Worm (Caenorhabditis elegans): ENCODE data around the gene vps-50.

Gene vps-50

DNA sequence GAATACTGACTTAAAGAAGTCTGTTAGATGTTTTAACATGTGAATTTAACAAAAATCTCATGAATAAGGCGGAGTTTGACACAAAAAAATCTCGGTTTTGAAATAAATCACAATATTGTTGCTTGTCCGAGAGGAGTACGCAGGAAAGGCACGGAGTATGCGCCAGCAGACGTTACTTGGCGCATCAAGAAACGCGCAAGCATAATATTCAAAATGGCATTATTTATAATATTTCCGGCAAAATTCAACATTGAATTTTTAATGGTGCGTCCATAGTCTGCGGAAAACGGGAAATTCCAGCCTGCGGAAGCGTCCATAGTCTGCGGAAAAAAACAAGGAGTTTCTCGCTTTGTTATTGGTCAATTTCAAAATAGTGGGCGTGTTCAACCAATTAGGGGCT is 24.1 kb upstream of the vps-50 start, which contains the start of gene pde-12 (continued):
- TF ChIP-seq sptf-1 (tag; optimal IDR thresholded peaks at IDR 0.05), result no peak
- peak; percentile 96 for TF ChIP-seq nhr-47 (tag; optimal IDR thresholded peaks at IDR 0.05)
- TF ChIP-seq unc-30 (tag; optimal IDR thresholded peaks at IDR 0.05), result no peak
- peak; percentile 84 for TF ChIP-seq fkh-8 (tag; optimal IDR thresholded peaks at IDR 0.05)
- peak; percentile 94 for TF ChIP-seq mep-1 (tag; optimal IDR thresholded peaks at IDR 0.05)
- TF ChIP-seq fkh-4 (tag; optimal IDR thresholded peaks at IDR 0.05; ENCODE audit: borderline replicate concordance), result peak; percentile 43
- peak; percentile 77 for TF ChIP-seq jun-1 (tag; optimal IDR thresholded peaks at IDR 0.05)
- no peak for TF ChIP-seq ama-1 (optimal IDR thresholded peaks at IDR 0.05)
- peak; percentile 13 for TF ChIP-seq nhr-237 (tag; optimal IDR thresholded peaks at IDR 0.05)
- peak; percentile 93 for TF ChIP-seq xbp-1 (tag; optimal IDR thresholded peaks at IDR 0.05)
- TF ChIP-seq C04F5.9 (tag; optimal IDR thresholded peaks at IDR 0.05), result peak; percentile 81
- peak; percentile 77 for TF ChIP-seq aha-1 (tag; optimal IDR thresholded peaks at IDR 0.05)
- peak; percentile 62 for TF ChIP-seq nhr-11 (tag; optimal IDR thresholded peaks at IDR 0.05)
- TF ChIP-seq mef-2 (tag; optimal IDR thresholded peaks at IDR 0.05), result no peak
- no peak for TF ChIP-seq Y116A8C.19 (tag; optimal IDR thresholded peaks at IDR 0.05; ENCODE audit: borderline replicate concordance)
- no peak for TF ChIP-seq C34B4.2 (tag; optimal IDR thresholded peaks at IDR 0.05)
- peak; percentile 77 for TF ChIP-seq elt-2 (tag; optimal IDR thresholded peaks at IDR 0.05)
- no peak for TF ChIP-seq ets-5 (GFP tag; IDR thresholded peaks at IDR 0.05)
- no peak for TF ChIP-seq zip-4 (GFP tag; optimal IDR thresholded peaks at IDR 0.05)
- peak; percentile 74 for TF ChIP-seq fos-1 (tag; optimal IDR thresholded peaks at IDR 0.05)
- peak; percentile 70 for TF ChIP-seq F16B12.6 (tag; optimal IDR thresholded peaks at IDR 0.05)
- TF ChIP-seq efl-1 (optimal IDR thresholded peaks at IDR 0.05), result peak; percentile 83 to 90
- TF ChIP-seq efl-1 (GFP tag; optimal IDR thresholded peaks at IDR 0.05 in 1 of 2), result peak; percentile 84 to 98
- TF ChIP-seq elt-3 (tag; optimal IDR thresholded peaks at IDR 0.05), result peak in 2 of 6 experiments; percentile 36 to 72
- TF ChIP-seq nhr-71 (tag; optimal IDR thresholded peaks at IDR 0.05), result peak; percentile 95
- peak; percentile 60 for TF ChIP-seq aly-2 (tag; optimal IDR thresholded peaks at IDR 0.05)
- TF ChIP-seq alr-1 (tag; optimal IDR thresholded peaks at IDR 0.05; ENCODE audit: borderline replicate concordance), result no peak
- TF ChIP-seq sup-37 (GFP tag; optimal IDR thresholded peaks at IDR 0.05), result peak; percentile 69
- TF ChIP-seq ztf-11 (tag; optimal IDR thresholded peaks at IDR 0.05), result peak in 1 of 2 experiments; percentile 72
- peak; percentile 80 for TF ChIP-seq lin-13 (GFP tag; optimal IDR thresholded peaks at IDR 0.05)
- TF ChIP-seq dsc-1 (tag; optimal IDR thresholded peaks at IDR 0.05), result peak; percentile 93
- no peak for TF ChIP-seq ces-1 (GFP tag; optimal IDR thresholded peaks at IDR 0.05)
- peak; percentile 72 for TF ChIP-seq ztf-4 (tag; optimal IDR thresholded peaks at IDR 0.05)
- peak; percentile 74 for TF ChIP-seq ceh-88 (GFP tag; IDR thresholded peaks at IDR 0.05)
- TF ChIP-seq nhr-77 (tag; optimal IDR thresholded peaks at IDR 0.05), result peak; percentile 83
- no peak for TF ChIP-seq tlp-1 (tag; optimal IDR thresholded peaks at IDR 0.05)
- TF ChIP-seq nhr-90 (tag; optimal IDR thresholded peaks at IDR 0.05; ENCODE audit: poor library complexity), result peak; percentile 95
- TF ChIP-seq C16A3.4 (tag; optimal IDR thresholded peaks at IDR 0.05), result peak; percentile 82
- no peak for TF ChIP-seq vab-15 (tag; optimal IDR thresholded peaks at IDR 0.05)
- peak; percentile 91 for TF ChIP-seq irx-1 (tag; optimal IDR thresholded peaks at IDR 0.05)
- TF ChIP-seq swsn-7 (tag; optimal IDR thresholded peaks at IDR 0.05), result peak; percentile 93
- peak; percentile 95 for TF ChIP-seq rnt-1 (tag; optimal IDR thresholded peaks at IDR 0.05)
- TF ChIP-seq lin-35 (GFP tag; optimal IDR thresholded peaks at IDR 0.05), result peak; percentile 87 to 92
- peak; percentile 86 for TF ChIP-seq isw-1 (GFP tag; IDR thresholded peaks at IDR 0.05)
- TF ChIP-seq snpc-4 (tag; optimal IDR thresholded peaks at IDR 0.05), result peak; percentile 82
- TF ChIP-seq fkh-10 (GFP tag; optimal IDR thresholded peaks at IDR 0.05), result peak; percentile 42
- peak; percentile 88 for TF ChIP-seq egl-13 (tag; optimal IDR thresholded peaks at IDR 0.05)
- no peak for TF ChIP-seq ceh-63 (GFP tag; optimal IDR thresholded peaks at IDR 0.05)
- peak in 1 of 2 experiments; percentile 69 for TF ChIP-seq mdl-1 (tag; optimal IDR thresholded peaks at IDR 0.05)
- TF ChIP-seq snu-23 (GFP tag; optimal IDR thresholded peaks at IDR 0.05), result peak; percentile 95
- no peak for TF ChIP-seq hpl-2 (GFP tag; optimal IDR thresholded peaks at IDR 0.05)
- peak; percentile 77 for TF ChIP-seq grh-1 (GFP tag; IDR thresholded peaks at IDR 0.05)

All from whole organism, L1 larva.